Worm (Caenorhabditis elegans) whole organism, mixed stage, embryonic: Measurements from ENCODE around the gene Y41G9A.6.

Source experiments
- bed-3 ChIP-seq: fragments of 200-800 bp; sonication (Bioruptor generic); optimal IDR thresholded peaks from 3 replicates; lab custom pipeline; 2018; ENCODE audit warnings: mild to moderate bottlenecking, missing genetic modification characterization, moderate library complexity, missing compliant biosample characterization
- drap-1 ChIP-seq: fragments of 200-800 bp; sonication (Bioruptor generic); optimal IDR thresholded peaks from 3 replicates; lab custom pipeline; 2018; ENCODE audit warnings: mild to moderate bottlenecking, missing genetic modification characterization, missing compliant biosample characterization
- nhr-12 ChIP-seq: fragments of 150-350 bp; optimal IDR thresholded peaks from 2 replicates; lab custom pipeline; 2014; ENCODE audit warnings: missing biosample characterization, missing genetic modification characterization
- nhr-2 ChIP-seq: fragments of 150-350 bp; optimal IDR thresholded peaks from 2 replicates; lab custom pipeline; 2014; ENCODE audit warnings: missing biosample characterization, missing genetic modification characterization
- nhr-237 ChIP-seq: fragments of 150-350 bp; optimal IDR thresholded peaks from 2 replicates; lab custom pipeline; 2014; ENCODE audit warnings: missing biosample characterization, missing genetic modification characterization
- nhr-28 ChIP-seq: fragments of 150-350 bp; optimal IDR thresholded peaks from 2 replicates; lab custom pipeline; 2014; ENCODE audit warnings: missing biosample characterization, missing genetic modification characterization
- nhr-76 ChIP-seq: sonication (generic microtip); optimal IDR thresholded peaks from 2 replicates; lab custom pipeline; 2017; ENCODE audit warnings: missing biosample characterization, missing genetic modification characterization
- unc-39 ChIP-seq: fragments of 150-350 bp; optimal IDR thresholded peaks from 2 replicates; lab custom pipeline; 2014; ENCODE audit warnings: missing biosample characterization, missing genetic modification characterization
- unc-62 ChIP-seq: fragments of 150-350 bp; optimal IDR thresholded peaks from 2 replicates; lab custom pipeline; 2014; ENCODE audit warnings: missing biosample characterization, missing genetic modification reagents, missing genetic modification characterization
- ztf-11 ChIP-seq: fragments of 150-350 bp; optimal IDR thresholded peaks from 2 replicates; lab custom pipeline; 2014; ENCODE audit warnings: missing biosample characterization, missing genetic modification characterization

DNA sequence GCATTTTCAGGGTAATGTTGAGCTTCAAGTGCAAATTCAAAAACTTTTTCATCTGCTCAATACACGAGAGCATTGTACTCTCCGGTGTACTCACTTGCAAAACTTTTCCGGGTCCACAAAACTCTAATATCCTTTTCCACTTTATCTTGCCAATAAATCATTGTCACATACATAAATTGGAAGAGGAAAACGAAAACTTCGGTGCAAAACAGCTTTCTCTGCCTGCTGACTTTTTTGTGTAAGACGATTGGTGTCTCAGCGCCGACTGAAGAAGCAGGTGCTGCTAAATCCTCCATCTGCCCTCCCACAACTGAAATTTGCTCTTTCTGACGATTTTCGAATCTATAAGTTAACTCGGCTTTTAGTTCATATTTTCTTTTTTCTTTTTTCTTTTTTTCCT is 28.2 kb downstream of the Y41G9A.6 start:
- TF ChIP-seq nhr-76 (tag; lab: Kevin White, UChicago) (no peak), ztf-11 (no peak), bed-3 (GFP tag; lab: Kevin White, UChicago) (no peak), nhr-237 (tag; lab: Kevin White, UChicago) (no peak), nhr-28 (tag; lab: Kevin White, UChicago) (no peak), nhr-12 (tag; lab: Kevin White, UChicago) (no peak), drap-1 (no peak), unc-62 (GFP tag; lab: Kevin White, UChicago) (peak; percentile 23), nhr-2 (tag; lab: Kevin White, UChicago) (no peak), unc-39 (tag; lab: Kevin White, UChicago) (no peak)
